Worm (Caenorhabditis elegans) whole organism, L4 larva: ENCODE results near the gene sdz-18.

Source experiments
- Y48G9A.11 ChIP-seq: fragments of 200-800 bp; sonication (Bioruptor generic); IDR thresholded peaks from 2 replicates; pipeline ENCODE4 v1.3.6; 2022; ENCODE audit warnings: missing genetic modification reagents, missing genetic modification characterization, missing compliant biosample characterization
- Y5F2A.4 ChIP-seq: fragments of 200-800 bp; sonication (Bioruptor generic); optimal IDR thresholded peaks from 2 replicates; lab custom pipeline; 2018; ENCODE audit warnings: mild to moderate bottlenecking, missing genetic modification characterization, missing compliant biosample characterization
- ZK337.2 ChIP-seq: fragments of 200-800 bp; sonication (Bioruptor generic); IDR thresholded peaks from 2 replicates; pipeline ENCODE4 v1.3.6; 2022; ENCODE audit warnings: missing genetic modification reagents, missing genetic modification characterization, missing compliant biosample characterization
- aha-1 ChIP-seq: fragments of 150-350 bp; peaks from one replicate; lab custom pipeline; 2014; ENCODE audit warnings: missing biosample characterization, missing genetic modification characterization
- aly-2 ChIP-seq: sonication (generic microtip); optimal IDR thresholded peaks from 2 replicates; lab custom pipeline; 2018; ENCODE audit warnings: missing biosample characterization, missing genetic modification characterization
- ceh-32 ChIP-seq: sonication (generic microtip); optimal IDR thresholded peaks from 2 replicates; lab custom pipeline; 2016; ENCODE audit warnings: mild to moderate bottlenecking, missing genetic modification characterization, missing compliant biosample characterization; ENCODE audit not compliant: poor library complexity
- ceh-62 ChIP-seq: sonication (generic microtip); optimal IDR thresholded peaks from 2 replicates; lab custom pipeline; 2017; ENCODE audit warnings: missing biosample characterization, missing genetic modification characterization
- ceh-82 ChIP-seq: sonication (generic microtip); optimal IDR thresholded peaks from 2 replicates; lab custom pipeline; 2017; ENCODE audit warnings: missing biosample characterization, missing genetic modification characterization
- cey-2 ChIP-seq: sonication (generic microtip); optimal IDR thresholded peaks from 3 replicates; lab custom pipeline; 2017; ENCODE audit warnings: missing genetic modification characterization, mild to moderate bottlenecking, missing compliant biosample characterization, antibody characterized with exemption, borderline replicate concordance; ENCODE audit not compliant: insufficient read depth
- daf-12 ChIP-seq: fragments of 150-350 bp; optimal IDR thresholded peaks from 2 replicates; lab custom pipeline; 2014; ENCODE audit warnings: missing biosample characterization, missing genetic modification reagents, missing genetic modification characterization
- daf-16 ChIP-seq, 3 experiments: sonication (generic microtip); optimal IDR thresholded peaks; 2 replicates each; lab custom pipeline; 2016 to 2017; ENCODE audit warnings: missing genetic modification characterization in 3 of 3, missing genetic modification reagents in 3 of 3, mild to moderate bottlenecking in 2 of 3, missing compliant biosample characterization in 2 of 3, missing biosample characterization in 1 of 3, moderate library complexity in 1 of 3
- dmd-8 ChIP-seq: fragments of 200-800 bp; sonication (Bioruptor generic); IDR thresholded peaks from 2 replicates; pipeline ENCODE4 v1.3.6; 2022; ENCODE audit warnings: missing genetic modification characterization, missing compliant biosample characterization
- duxl-1 ChIP-seq: sonication (generic microtip); optimal IDR thresholded peaks from 2 replicates; lab custom pipeline; 2016; ENCODE audit warnings: mild to moderate bottlenecking, missing genetic modification characterization, moderate library complexity, missing compliant biosample characterization; ENCODE audit not compliant: poor library complexity
- dve-1 ChIP-seq: sonication (generic microtip); optimal IDR thresholded peaks from 2 replicates; lab custom pipeline; 2017; ENCODE audit warnings: antibody characterized with exemption, mild to moderate bottlenecking, missing genetic modification characterization, missing compliant biosample characterization; ENCODE audit not compliant: insufficient read depth
- gei-8 ChIP-seq: fragments of 200-800 bp; sonication (Bioruptor generic); optimal IDR thresholded peaks from 2 replicates; lab custom pipeline; 2018; ENCODE audit warnings: mild to moderate bottlenecking, missing genetic modification characterization, missing compliant biosample characterization
- hif-1 ChIP-seq, 2 experiments: sonication (generic microtip); optimal IDR thresholded peaks; 2 replicates each; lab custom pipeline; 2016 to 2017; ENCODE audit warnings: missing compliant biosample characterization in 2 of 2, missing genetic modification characterization in 2 of 2, missing genetic modification reagents in 2 of 2, missing genotype in 2 of 2, mild to moderate bottlenecking in 1 of 2
- hlh-30 ChIP-seq: sonication (generic microtip); optimal IDR thresholded peaks from 2 replicates; lab custom pipeline; 2017; ENCODE audit warnings: antibody characterized with exemption, mild to moderate bottlenecking, missing genetic modification characterization, missing compliant biosample characterization; ENCODE audit not compliant: insufficient read depth
- lir-3 ChIP-seq: sonication (generic microtip); optimal IDR thresholded peaks from 2 replicates; lab custom pipeline; 2016; ENCODE audit warnings: mild to moderate bottlenecking, missing genetic modification characterization, missing compliant biosample characterization
- nhr-111 ChIP-seq: fragments of 200-800 bp; sonication (Bioruptor generic); optimal IDR thresholded peaks from 2 replicates; lab custom pipeline; 2018; ENCODE audit warnings: mild to moderate bottlenecking, missing genetic modification characterization, missing compliant biosample characterization
- nhr-25 ChIP-seq: sonication (generic microtip); optimal IDR thresholded peaks from 2 replicates; lab custom pipeline; 2017; ENCODE audit warnings: missing genetic modification characterization, mild to moderate bottlenecking, missing compliant biosample characterization, antibody characterized with exemption, moderate library complexity, borderline replicate concordance; ENCODE audit not compliant: insufficient read depth
- nhr-42 ChIP-seq: fragments of 200-800 bp; sonication (Bioruptor generic); IDR thresholded peaks from 2 replicates; pipeline ENCODE4 v1.3.6; 2022; ENCODE audit warnings: missing genetic modification characterization, missing compliant biosample characterization
- nhr-48 ChIP-seq: sonication (generic microtip); optimal IDR thresholded peaks from 2 replicates; lab custom pipeline; 2016; ENCODE audit warnings: mild to moderate bottlenecking, missing genetic modification characterization, missing compliant biosample characterization
- pha-4 ChIP-seq, 2 experiments: fragments of 150-350 bp in 1 of 2; fragments of 200-800 bp in 1 of 2; sonication (Bioruptor generic) in 1 of 2; IDR thresholded peaks in 1 of 2; optimal IDR thresholded peaks in 1 of 2; 2 replicates each; pipeline versions ENCODE4 v1.3.6 to Lab custom; 2014 to 2022; ENCODE audit warnings: missing genetic modification characterization in 2 of 2, missing genetic modification reagents in 2 of 2, missing biosample characterization in 1 of 2, missing compliant biosample characterization in 1 of 2
- pqm-1 ChIP-seq: sonication (generic microtip); optimal IDR thresholded peaks from 2 replicates; lab custom pipeline; 2017; ENCODE audit warnings: missing biosample characterization, missing genetic modification characterization
- saeg-2 ChIP-seq: fragments of 200-800 bp; sonication (Bioruptor generic); IDR thresholded peaks from 2 replicates; pipeline ENCODE4 v1.3.6; 2022; ENCODE audit warnings: missing genetic modification reagents, missing genetic modification characterization, missing compliant biosample characterization
- sdz-12 ChIP-seq: fragments of 200-800 bp; sonication (Bioruptor generic); optimal IDR thresholded peaks from 2 replicates; lab custom pipeline; 2018; ENCODE audit warnings: mild to moderate bottlenecking, missing genetic modification characterization, missing compliant biosample characterization
- skn-1 ChIP-seq: fragments of 150-350 bp; optimal IDR thresholded peaks from 2 replicates; lab custom pipeline; 2014; ENCODE audit warnings: missing biosample characterization, missing genetic modification characterization
- snpc-1.2 ChIP-seq: fragments of 200-800 bp; sonication (Bioruptor generic); IDR thresholded peaks from 2 replicates; pipeline ENCODE4 v1.3.6; 2022; ENCODE audit warnings: missing genetic modification reagents, missing genetic modification characterization, missing compliant biosample characterization
- spr-1 ChIP-seq: sonication (generic microtip); optimal IDR thresholded peaks from 2 replicates; lab custom pipeline; 2016; ENCODE audit warnings: mild to moderate bottlenecking, missing genetic modification characterization, missing compliant biosample characterization
- spr-3 ChIP-seq: fragments of 200-800 bp; sonication (Bioruptor generic); optimal IDR thresholded peaks from 2 replicates; lab custom pipeline; 2018; ENCODE audit warnings: mild to moderate bottlenecking, missing genetic modification characterization, missing compliant biosample characterization
- unc-39 ChIP-seq: sonication (generic microtip); optimal IDR thresholded peaks from 2 replicates; lab custom pipeline; 2017; ENCODE audit warnings: missing biosample characterization, missing genetic modification characterization
- vab-7 ChIP-seq: fragments of 200-800 bp; sonication (Bioruptor generic); IDR thresholded peaks from 2 replicates; pipeline ENCODE4 v1.3.6; 2022; ENCODE audit warnings: missing genetic modification reagents, missing genetic modification characterization, missing compliant biosample characterization
- ztf-11 ChIP-seq: fragments of 150-350 bp; optimal IDR thresholded peaks from 2 replicates; lab custom pipeline; 2014; ENCODE audit warnings: missing biosample characterization, missing genetic modification characterization
- ztf-7 ChIP-seq: fragments of 150-350 bp; optimal IDR thresholded peaks from 2 replicates; lab custom pipeline; 2014; ENCODE audit warnings: missing biosample characterization, missing genetic modification characterization

Gene sdz-18

DNA sequence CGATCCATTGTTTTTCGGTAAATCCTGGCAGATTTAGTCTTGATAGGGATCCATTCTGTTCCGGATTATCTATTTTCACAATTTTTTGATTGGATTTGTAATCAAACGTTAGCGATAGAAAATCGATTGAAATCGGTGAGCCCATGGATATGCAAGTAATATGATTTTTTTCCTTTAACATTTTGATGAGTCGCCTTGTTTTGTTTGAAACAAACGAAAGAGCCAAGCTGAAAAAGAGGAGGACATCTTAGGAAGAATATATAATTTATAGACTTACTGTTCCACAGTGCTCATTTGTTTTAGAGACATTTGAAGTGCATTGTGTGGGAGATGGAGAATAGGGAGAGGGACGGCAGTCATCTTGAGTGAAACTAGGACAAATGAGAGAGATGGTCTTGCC, 17.5 kb downstream of the sdz-18 start, which contains the start of the genes fbxb-18 and fbxb-19:
Gene fbxb-18, minus strand, starts transcription at position 101 of the 400 bp plus-strand sequence.
Gene fbxb-19, minus strand, starts transcription at position 369 of the 400 bp plus-strand sequence.
- no peak for TF ChIP-seq ceh-82 (tag; lab: Kevin White, UChicago)
- no peak for TF ChIP-seq hif-1 (tag; optimal IDR thresholded peaks at IDR 0.05; lab: Kevin White, UChicago)
- no peak for TF ChIP-seq daf-16 (GFP tag; optimal IDR thresholded peaks at IDR 0.05; lab: Kevin White, UChicago)
- TF ChIP-seq daf-16 (tag; optimal IDR thresholded peaks at IDR 0.05; lab: Kevin White, UChicago): no peak
- no peak for TF ChIP-seq ztf-11 (tag; lab: Kevin White, UChicago)
- no peak for TF ChIP-seq Y48G9A.11 (GFP tag; lab: Robert Waterston, UW)
- no peak for TF ChIP-seq nhr-25 (tag; lab: Kevin White, UChicago)
- TF ChIP-seq aly-2 (tag; lab: Kevin White, UChicago): no peak
- no peak for TF ChIP-seq cey-2
- TF ChIP-seq pha-4 (GFP tag; IDR thresholded peaks at IDR 0.05; lab: Robert Waterston, UW): no peak
- no peak for TF ChIP-seq pha-4 (tag; optimal IDR thresholded peaks at IDR 0.05; lab: Kevin White, UChicago)
- TF ChIP-seq daf-12 (tag; lab: Kevin White, UChicago): no peak
- TF ChIP-seq nhr-42 (GFP tag; lab: Robert Waterston, UW): no peak
- TF ChIP-seq pqm-1 (tag; lab: Kevin White, UChicago): no peak
- no peak for TF ChIP-seq nhr-48 (tag; lab: Kevin White, UChicago)
- TF ChIP-seq nhr-111 (GFP tag; lab: Kevin White, UChicago): no peak

DNA sequence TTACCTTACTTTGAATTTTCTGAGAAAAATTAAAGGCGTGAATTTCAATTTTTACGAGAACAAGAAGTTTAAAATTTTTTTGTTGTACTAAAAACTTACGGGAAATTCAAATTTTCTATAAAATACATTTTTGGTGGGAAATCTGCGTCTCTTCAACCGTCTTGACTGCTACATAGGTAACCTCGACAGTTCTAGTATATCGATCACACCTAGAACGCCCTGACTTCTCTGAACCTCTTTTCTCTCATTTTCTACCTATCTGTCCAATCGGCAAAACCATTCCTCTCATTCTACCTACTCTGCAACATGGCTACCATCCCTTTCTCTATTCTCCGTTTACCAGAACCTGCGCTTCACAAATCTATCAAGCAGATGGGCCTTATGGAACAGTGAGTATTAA, 22.5 kb downstream of the sdz-18 start, which contains the start of gene fbxb-25:
Gene fbxb-25, plus strand, starts transcription at position 301 of the 400 bp plus-strand sequence.
- TF ChIP-seq ceh-32 (no peak), aha-1 (tag; lab: Kevin White, UChicago) (peak; percentile 39), lir-3 (tag; lab: Kevin White, UChicago) (no peak), duxl-1 (tag; lab: Kevin White, UChicago) (peak; percentile 53), spr-1 (tag; lab: Kevin White, UChicago) (no peak), ztf-7 (tag; lab: Kevin White, UChicago) (no peak)

DNA sequence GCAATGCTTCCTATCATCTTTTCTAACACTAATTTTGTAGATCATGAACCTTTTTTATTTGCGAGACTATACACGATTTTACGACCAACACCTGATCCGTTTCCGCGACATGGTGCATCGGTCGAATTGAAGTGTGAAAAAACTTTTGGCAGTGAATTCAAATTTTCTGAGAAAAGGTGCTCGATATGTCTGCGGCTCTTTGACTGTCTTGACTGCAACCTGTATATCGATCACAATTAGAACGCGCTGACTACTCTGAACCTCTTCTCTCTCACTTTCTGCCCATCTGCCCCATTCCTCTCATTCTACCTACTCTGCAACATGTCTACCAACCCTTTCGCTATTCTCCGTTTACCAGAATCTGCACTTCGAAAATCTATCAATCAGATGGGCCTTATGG, 24.1 kb downstream of the sdz-18 start, which contains the start of gene fbxb-26:
Gene fbxb-26, plus strand, starts transcription at position 301 of the 400 bp plus-strand sequence.
- TF ChIP-seq gei-8 (GFP tag; lab: Kevin White, UChicago): no peak
- TF ChIP-seq saeg-2 (GFP tag; lab: Robert Waterston, UW): no peak
- no peak for TF ChIP-seq dmd-8 (GFP tag; lab: Robert Waterston, UW)
- no peak for TF ChIP-seq spr-3 (GFP tag; lab: Kevin White, UChicago)
- no peak for TF ChIP-seq vab-7 (GFP tag; lab: Robert Waterston, UW)
- TF ChIP-seq duxl-1 (tag; lab: Kevin White, UChicago): no peak
- no peak for TF ChIP-seq ceh-62 (tag; lab: Kevin White, UChicago)
- TF ChIP-seq ZK337.2 (GFP tag; lab: Robert Waterston, UW): no peak
- TF ChIP-seq nhr-42 (GFP tag; lab: Robert Waterston, UW): no peak
- no peak for TF ChIP-seq sdz-12 (GFP tag; lab: Kevin White, UChicago)
- TF ChIP-seq, all 104 proteins: peak for 0

DNA sequence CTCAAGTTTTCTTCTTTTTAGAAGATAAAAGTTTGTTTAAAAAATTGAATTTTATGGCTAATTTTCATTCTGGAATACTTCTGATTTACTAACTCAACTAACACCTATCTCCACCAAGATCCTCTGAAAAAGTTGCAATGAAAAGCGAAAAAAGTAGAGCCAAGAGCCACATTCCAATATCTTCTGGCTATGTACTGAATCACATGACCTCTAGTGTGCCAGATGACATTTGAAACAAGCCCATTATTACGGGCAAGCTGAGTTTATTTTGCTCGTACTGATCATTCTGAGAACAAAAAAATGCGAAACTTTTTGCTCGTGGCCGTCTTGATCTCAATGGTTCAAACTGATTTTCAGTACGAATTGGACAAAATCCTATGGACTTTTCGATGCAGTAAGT, 27.2 kb downstream of the sdz-18 start, which contains the start of gene irld-36:
Gene irld-36, plus strand, starts transcription at position 301 of the 400 bp plus-strand sequence.
- TF ChIP-seq unc-39 (tag; lab: Kevin White, UChicago) (no peak), skn-1 (tag; lab: Kevin White, UChicago) (no peak), dmd-8 (GFP tag; lab: Robert Waterston, UW) (no peak), hlh-30 (tag; lab: Kevin White, UChicago) (no peak), dve-1 (no peak), snpc-1.2 (no peak), Y5F2A.4 (GFP tag; lab: Kevin White, UChicago) (no peak), gei-8 (GFP tag; lab: Kevin White, UChicago) (no peak)
